Worm (Caenorhabditis elegans) whole organism, L1 larva: Measurements from ENCODE around the gene K05F1.6.

Experiments
- F16B12.6 ChIP-seq: fragments of 150-350 bp; optimal IDR thresholded peaks from 2 replicates; lab custom pipeline; 2014; ENCODE audit warnings: missing biosample characterization, missing genetic modification characterization
- Y116A8C.19 ChIP-seq: sonication (generic microtip); optimal IDR thresholded peaks from 2 replicates; lab custom pipeline; 2016; ENCODE audit warnings: missing compliant biosample characterization, missing genetic modification characterization, borderline replicate concordance
- alr-1 ChIP-seq: fragments of 200-800 bp; sonication (Bioruptor generic); optimal IDR thresholded peaks from 2 replicates; lab custom pipeline; 2018; ENCODE audit warnings: borderline replicate concordance, mild to moderate bottlenecking, missing genetic modification characterization, missing compliant biosample characterization
- ama-1 ChIP-seq: fragments of 150-350 bp; optimal IDR thresholded peaks from 2 replicates; lab custom pipeline; 2014
- ceh-82 ChIP-seq, 3 experiments: fragments of 150-350 bp in 1 of 3; sonication (generic microtip) in 2 of 3; optimal IDR thresholded peaks; 2 replicates each; lab custom pipeline; 2014 to 2017; ENCODE audit warnings: missing biosample characterization in 3 of 3, missing genetic modification characterization in 3 of 3
- ceh-90 ChIP-seq: sonication (generic microtip); optimal IDR thresholded peaks from 2 replicates; lab custom pipeline; 2016; ENCODE audit warnings: missing genetic modification characterization, missing compliant biosample characterization
- dpl-1 ChIP-seq, 3 experiments: fragments of 150-350 bp in 2 of 3; sonication (generic microtip) in 1 of 3; optimal IDR thresholded peaks; 2 replicates each; lab custom pipeline; 2014 to 2017; ENCODE audit warnings: missing biosample characterization in 3 of 3, missing genetic modification characterization in 3 of 3, missing genetic modification reagents in 3 of 3
- dsc-1 ChIP-seq: sonication (generic microtip); optimal IDR thresholded peaks from 2 replicates; lab custom pipeline; 2016; ENCODE audit warnings: mild to moderate bottlenecking, missing genetic modification characterization, missing compliant biosample characterization
- efl-1 ChIP-seq, 4 experiments: fragments of 150-350 bp; optimal IDR thresholded peaks in 3 of 4; peaks in 1 of 4; 1 replicate in 1 of 4; 2 replicates in 3 of 4; lab custom pipeline; 2014; ENCODE audit warnings: missing biosample characterization in 2 of 4, missing genetic modification characterization in 2 of 4, missing genetic modification reagents in 2 of 4
- efl-3 ChIP-seq: fragments of 200-800 bp; sonication (Bioruptor generic); optimal IDR thresholded peaks from 2 replicates; lab custom pipeline; 2018; ENCODE audit warnings: mild to moderate bottlenecking, missing genetic modification characterization, missing compliant biosample characterization
- egl-13 ChIP-seq: sonication (generic microtip); optimal IDR thresholded peaks from 2 replicates; lab custom pipeline; 2016; ENCODE audit warnings: missing genotype, missing genetic modification reagents, missing genetic modification characterization, missing compliant biosample characterization
- egl-27 ChIP-seq, 2 experiments: fragments of 150-350 bp in 1 of 2; sonication (generic microtip); optimal IDR thresholded peaks; 3 replicates each; lab custom pipeline; 2017 to 2018; ENCODE audit warnings: missing biosample characterization in 2 of 2, missing genetic modification characterization in 2 of 2, missing genetic modification reagents in 2 of 2
- elt-2 ChIP-seq: sonication (generic microtip); optimal IDR thresholded peaks from 2 replicates; lab custom pipeline; 2016; ENCODE audit warnings: missing genetic modification characterization, mild to moderate bottlenecking, inconsistent platforms, missing compliant biosample characterization, missing genetic modification reagents
- ets-5 ChIP-seq: fragments of 200-800 bp; sonication (Bioruptor generic); IDR thresholded peaks from 2 replicates; pipeline ENCODE4 v1.3.6; 2022; ENCODE audit warnings: missing genetic modification characterization, missing compliant biosample characterization
- fkh-10 ChIP-seq: sonication (generic microtip); optimal IDR thresholded peaks from 2 replicates; lab custom pipeline; 2017; ENCODE audit warnings: missing biosample characterization, missing genetic modification reagents, missing genetic modification characterization
- fkh-8 ChIP-seq: sonication (generic microtip); optimal IDR thresholded peaks from 2 replicates; lab custom pipeline; 2016; ENCODE audit warnings: mild to moderate bottlenecking, missing genetic modification characterization, missing compliant biosample characterization
- fos-1 ChIP-seq: fragments of 150-350 bp; optimal IDR thresholded peaks from 2 replicates; lab custom pipeline; 2014; ENCODE audit warnings: missing biosample characterization, missing genetic modification characterization
- grh-1 ChIP-seq: fragments of 200-800 bp; sonication (Bioruptor generic); IDR thresholded peaks from 2 replicates; pipeline ENCODE4 v1.3.6; 2022; ENCODE audit warnings: missing genetic modification reagents, missing genetic modification characterization, missing compliant biosample characterization
- hlh-17 ChIP-seq: fragments of 200-800 bp; sonication (Bioruptor generic); optimal IDR thresholded peaks from 2 replicates; lab custom pipeline; 2018; ENCODE audit warnings: missing genetic modification characterization, mild to moderate bottlenecking, missing compliant biosample characterization, moderate library complexity, borderline replicate concordance
- hlh-4 ChIP-seq: sonication (generic microtip); optimal IDR thresholded peaks from 2 replicates; lab custom pipeline; 2016; ENCODE audit warnings: mild to moderate bottlenecking, missing genetic modification characterization, missing compliant biosample characterization
- hpl-2 ChIP-seq: fragments of 150-350 bp; optimal IDR thresholded peaks from 2 replicates; lab custom pipeline; 2014; ENCODE audit warnings: missing biosample characterization, missing genetic modification reagents, missing genetic modification characterization
- irx-1 ChIP-seq: sonication (generic microtip); optimal IDR thresholded peaks from 2 replicates; lab custom pipeline; 2016; ENCODE audit warnings: missing genetic modification characterization, missing compliant biosample characterization
- isw-1 ChIP-seq: fragments of 200-800 bp; sonication (Bioruptor generic); IDR thresholded peaks from 2 replicates; pipeline ENCODE4 v1.3.6; 2022; ENCODE audit warnings: missing genetic modification characterization, missing compliant biosample characterization
- jun-1 ChIP-seq: fragments of 150-350 bp; optimal IDR thresholded peaks from 2 replicates; lab custom pipeline; 2014; ENCODE audit warnings: missing biosample characterization, missing genetic modification reagents, missing genetic modification characterization
- lin-14 ChIP-seq: fragments of 200-800 bp; sonication (Bioruptor generic); optimal IDR thresholded peaks from 2 replicates; lab custom pipeline; 2018; ENCODE audit warnings: mild to moderate bottlenecking, missing genetic modification characterization, moderate library complexity, missing compliant biosample characterization
- lin-15B ChIP-seq: fragments of 150-350 bp; sonication (generic microtip); optimal IDR thresholded peaks from 3 replicates; lab custom pipeline; 2014; ENCODE audit warnings: missing biosample characterization, missing genetic modification characterization
- lin-35 ChIP-seq, 2 experiments: fragments of 150-350 bp; optimal IDR thresholded peaks; 2 replicates each; lab custom pipeline; 2014; ENCODE audit warnings: missing biosample characterization in 2 of 2, missing genetic modification characterization in 2 of 2, missing genetic modification reagents in 2 of 2
- lin-39 ChIP-seq: fragments of 150-350 bp; optimal IDR thresholded peaks from 2 replicates; lab custom pipeline; 2014; ENCODE audit warnings: missing biosample characterization, missing genetic modification reagents, missing genetic modification characterization
- lsy-2 ChIP-seq, 2 experiments: fragments of 150-350 bp; optimal IDR thresholded peaks; 2 replicates each; lab custom pipeline; 2014; ENCODE audit warnings: missing biosample characterization in 2 of 2, missing genetic modification characterization in 2 of 2
- mep-1 ChIP-seq: fragments of 150-350 bp; optimal IDR thresholded peaks from 2 replicates; lab custom pipeline; 2014; ENCODE audit warnings: missing biosample characterization, missing genetic modification characterization
- nhr-12 ChIP-seq: sonication (generic microtip); optimal IDR thresholded peaks from 2 replicates; lab custom pipeline; 2017; ENCODE audit warnings: missing biosample characterization, missing genetic modification characterization
- nhr-19 ChIP-seq: fragments of 200-800 bp; sonication (Bioruptor generic); conservative IDR thresholded peaks from 2 replicates; pipeline ENCODE4 v1.3.6; 2022; ENCODE audit warnings: missing genetic modification characterization, missing compliant biosample characterization
- nhr-20 ChIP-seq: sonication (generic microtip); optimal IDR thresholded peaks from 2 replicates; lab custom pipeline; 2016; ENCODE audit warnings: mild to moderate bottlenecking, missing genetic modification characterization, missing compliant biosample characterization
- nhr-237 ChIP-seq: fragments of 150-350 bp; optimal IDR thresholded peaks from 2 replicates; lab custom pipeline; 2014; ENCODE audit warnings: missing biosample characterization, missing genetic modification characterization
- nhr-47 ChIP-seq: sonication (generic microtip); optimal IDR thresholded peaks from 2 replicates; lab custom pipeline; 2016; ENCODE audit warnings: mild to moderate bottlenecking, missing genetic modification characterization, moderate library complexity, missing compliant biosample characterization
- nhr-71 ChIP-seq: sonication (generic microtip); optimal IDR thresholded peaks from 2 replicates; lab custom pipeline; 2016; ENCODE audit warnings: mild to moderate bottlenecking, missing genetic modification characterization, moderate library complexity, missing compliant biosample characterization
- nhr-76 ChIP-seq: sonication (generic microtip); optimal IDR thresholded peaks from 2 replicates; lab custom pipeline; 2017; ENCODE audit warnings: missing biosample characterization, missing genetic modification characterization
- nhr-85 ChIP-seq: sonication (generic microtip); peaks from one replicate; lab custom pipeline; 2016; ENCODE audit warnings: missing genetic modification characterization, inconsistent platforms, missing compliant biosample characterization
- pax-3 ChIP-seq: fragments of 200-800 bp; sonication (Bioruptor generic); optimal IDR thresholded peaks from 2 replicates; lab custom pipeline; 2018; ENCODE audit warnings: mild to moderate bottlenecking, missing genetic modification characterization, moderate library complexity, missing compliant biosample characterization
- rnt-1 ChIP-seq: sonication (generic microtip); optimal IDR thresholded peaks from 2 replicates; lab custom pipeline; 2016; ENCODE audit warnings: mild to moderate bottlenecking, missing genetic modification characterization, moderate library complexity, missing compliant biosample characterization
- skn-1 ChIP-seq: fragments of 150-350 bp; optimal IDR thresholded peaks from 2 replicates; lab custom pipeline; 2014; ENCODE audit warnings: missing biosample characterization, missing genetic modification characterization
- snu-23 ChIP-seq: sonication (generic microtip); optimal IDR thresholded peaks from 2 replicates; lab custom pipeline; 2016; ENCODE audit warnings: missing genetic modification characterization, missing compliant biosample characterization
- tbx-2 ChIP-seq: sonication (generic microtip); optimal IDR thresholded peaks from 2 replicates; lab custom pipeline; 2016; ENCODE audit warnings: missing genetic modification characterization, missing compliant biosample characterization
- tlp-1 ChIP-seq: fragments of 150-350 bp; optimal IDR thresholded peaks from 2 replicates; lab custom pipeline; 2014; ENCODE audit warnings: missing biosample characterization, missing genetic modification characterization
- unc-130 ChIP-seq: fragments of 150-350 bp; optimal IDR thresholded peaks from 2 replicates; lab custom pipeline; 2017; ENCODE audit warnings: missing biosample characterization, missing genetic modification characterization, inconsistent platforms
- unc-86 ChIP-seq: sonication (generic microtip); optimal IDR thresholded peaks from 2 replicates; lab custom pipeline; 2016; ENCODE audit warnings: missing genetic modification characterization, missing compliant biosample characterization
- xbp-1 ChIP-seq: sonication (generic microtip); optimal IDR thresholded peaks from 2 replicates; lab custom pipeline; 2016; ENCODE audit warnings: missing genetic modification characterization, missing compliant biosample characterization
- zag-1 ChIP-seq: fragments of 150-350 bp; optimal IDR thresholded peaks from 2 replicates; lab custom pipeline; 2014; ENCODE audit warnings: missing biosample characterization, missing genetic modification characterization
- ztf-4 ChIP-seq: fragments of 150-350 bp; optimal IDR thresholded peaks from 2 replicates; lab custom pipeline; 2014; ENCODE audit warnings: missing biosample characterization, missing genetic modification characterization

Gene K05F1.6

DNA sequence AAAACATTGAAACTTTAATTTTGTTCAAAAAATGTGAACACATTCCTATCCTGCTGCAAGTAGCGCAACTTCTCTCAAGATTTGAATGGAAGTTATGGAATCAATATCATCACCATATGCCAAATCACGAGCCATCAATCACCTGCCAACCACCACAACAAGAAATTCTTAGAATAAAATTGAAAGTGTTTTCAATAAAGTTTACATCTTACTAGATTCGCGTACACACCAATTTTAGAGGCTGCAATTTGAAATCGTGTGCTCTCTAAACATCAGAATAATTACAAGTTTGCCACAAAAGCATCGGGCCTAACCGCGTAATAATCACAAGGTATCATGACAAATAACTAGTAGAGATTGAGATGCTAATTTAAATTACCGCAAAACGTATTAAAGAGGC is 7.4 kb upstream of the K05F1.6 start:
- TF ChIP-seq alr-1 (no peak), pax-3 (peak; percentile 62), nhr-71 (peak; percentile 21), jun-1 (no peak), fkh-8 (tag; lab: Kevin White, UChicago) (peak; percentile 53), ama-1 (lab: Kevin White, UChicago) (no peak)

DNA sequence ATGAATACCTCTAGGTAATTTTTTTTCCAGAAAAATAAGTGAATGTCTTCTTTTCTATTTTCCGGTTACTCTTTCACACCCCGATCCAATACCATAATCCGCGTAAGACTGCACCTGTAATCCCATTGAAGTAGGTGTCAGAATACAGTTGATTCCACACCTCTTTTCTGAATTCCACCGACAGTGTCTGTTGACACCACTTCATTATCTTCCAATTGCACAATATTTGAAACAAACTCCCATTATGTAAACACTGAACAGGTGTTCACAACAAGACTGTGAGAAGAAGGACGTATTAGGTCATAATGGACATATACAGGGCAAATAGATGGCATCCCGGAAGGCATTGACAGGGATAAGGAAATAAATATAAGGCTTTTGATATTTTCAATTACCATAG is 4.9 kb upstream of the K05F1.6 start:
- TF ChIP-seq fkh-10 (GFP tag; lab: Kevin White, UChicago) (no peak), efl-3 (no peak), dsc-1 (tag; lab: Kevin White, UChicago) (no peak), unc-86 (tag; lab: Kevin White, UChicago) (no peak), nhr-12 (tag; lab: Kevin White, UChicago) (no peak), ama-1 (lab: Kevin White, UChicago) (no peak)
- TF ChIP-seq, all 84 proteins: peak for 0

DNA sequence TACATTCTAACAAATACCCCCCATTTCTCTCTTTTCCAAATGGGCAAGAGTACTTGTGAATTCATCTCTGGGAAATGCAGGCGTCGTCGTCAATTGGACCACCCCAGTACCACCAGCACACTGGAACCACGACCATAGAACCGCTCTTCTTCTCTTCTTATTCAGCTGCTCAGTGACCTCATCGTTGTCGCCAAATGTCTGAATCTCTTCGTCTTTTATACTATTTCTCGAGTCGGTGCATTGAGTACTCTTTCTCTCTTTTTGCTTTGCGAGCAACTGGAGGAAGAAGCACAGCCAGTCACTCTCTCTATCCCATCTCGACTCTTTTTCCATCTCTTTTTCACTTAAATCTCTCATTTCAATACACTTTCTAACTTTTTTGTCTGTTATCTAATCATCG is 2.5 kb upstream of the K05F1.6 start:
- TF ChIP-seq hlh-17 (GFP tag; lab: Kevin White, UChicago) = no peak
- TF ChIP-seq nhr-76 = no peak
- peak in 1 of 2 experiments; percentile 8 for TF ChIP-seq lin-35 (GFP tag; optimal IDR thresholded peaks at IDR 0.05; lab: Kevin White, UChicago)
- TF ChIP-seq ama-1 (lab: Kevin White, UChicago) = no peak
- peak; percentile 88 for TF ChIP-seq lin-14
- no peak for TF ChIP-seq ets-5 (GFP tag; lab: Robert Waterston, UW)
- TF ChIP-seq snu-23 = peak; percentile 48
- no peak for TF ChIP-seq Y116A8C.19 (tag; lab: Kevin White, UChicago)
- no peak for TF ChIP-seq irx-1 (tag; lab: Kevin White, UChicago)
- TF ChIP-seq unc-130 = no peak
- TF ChIP-seq nhr-47 (tag; lab: Kevin White, UChicago) = peak; percentile 51
- 0 out of 2 replicates have a peak, but pooled peaks have one; percentile 4 for TF ChIP-seq isw-1 (GFP tag; lab: Robert Waterston, UW)
- TF ChIP-seq hpl-2 (GFP tag; lab: Kevin White, UChicago) = no peak
- no peak for TF ChIP-seq egl-27 (tag; optimal IDR thresholded peaks at IDR 0.05; lab: Kevin White, UChicago)
- TF ChIP-seq egl-13 (tag; lab: Kevin White, UChicago) = no peak
- TF ChIP-seq lsy-2 (tag; optimal IDR thresholded peaks at IDR 0.05; lab: Kevin White, UChicago) = peak; percentile 10 to 53
- TF ChIP-seq F16B12.6 = no peak
- TF ChIP-seq ztf-4 (tag; lab: Kevin White, UChicago) = no peak
- peak in 2 of 3 experiments; percentile 22 to 55 for TF ChIP-seq ceh-82 (tag; optimal IDR thresholded peaks at IDR 0.05; lab: Kevin White, UChicago)
- no peak for TF ChIP-seq grh-1 (GFP tag; lab: Robert Waterston, UW)
- TF ChIP-seq dpl-1 (GFP tag; optimal IDR thresholded peaks at IDR 0.05; lab: Kevin White, UChicago) = peak in 1 of 3 experiments; percentile 3
- peak; percentile 10 to 44 for TF ChIP-seq efl-1 (optimal IDR thresholded peaks at IDR 0.05; lab: Kevin White, UChicago)
- TF ChIP-seq efl-1 (GFP tag; optimal IDR thresholded peaks at IDR 0.05 in 1 of 2; lab: Kevin White, UChicago) = no peak
- TF ChIP-seq nhr-12 (tag; lab: Kevin White, UChicago) = no peak
- TF ChIP-seq nhr-85 (tag; lab: Kevin White, UChicago) = no peak
- no peak for TF ChIP-seq alr-1
- TF ChIP-seq nhr-19 = peak; percentile 17; the same call in 1 of the 2 replicates
- TF ChIP-seq fos-1 (tag; lab: Kevin White, UChicago) = peak; percentile 34
- TF ChIP-seq lin-15B (tag; lab: Kevin White, UChicago) = no peak
- TF ChIP-seq xbp-1 (tag; lab: Kevin White, UChicago) = peak; percentile 31
- no peak for TF ChIP-seq tlp-1 (tag; lab: Kevin White, UChicago)
- no peak for TF ChIP-seq hlh-4 (tag; lab: Kevin White, UChicago)
- no peak for TF ChIP-seq elt-2
- peak; percentile 47 for TF ChIP-seq fkh-8 (tag; lab: Kevin White, UChicago)
- TF ChIP-seq mep-1 = peak; percentile 52
- TF ChIP-seq tbx-2 (tag; lab: Kevin White, UChicago) = peak; percentile 28
- no peak for TF ChIP-seq nhr-237 (tag; lab: Kevin White, UChicago)
- no peak for TF ChIP-seq lin-39
- TF ChIP-seq skn-1 = no peak
- TF ChIP-seq rnt-1 = peak; percentile 36
- no peak for TF ChIP-seq zag-1 (tag; lab: Kevin White, UChicago)
- peak; percentile 17 for TF ChIP-seq unc-86 (tag; lab: Kevin White, UChicago)
- no peak for TF ChIP-seq nhr-20
- no peak for TF ChIP-seq ceh-90 (tag; lab: Kevin White, UChicago)
